Worm (Caenorhabditis elegans): ENCODE measurements around the gene C31G12.3.

- TF ChIP-seq ztf-23 (GFP tag; IDR thresholded peaks at IDR 0.05) (no peak), ref-1 (GFP tag; conservative IDR thresholded peaks at IDR 0.05) (no peak), flt-1 (GFP tag; IDR thresholded peaks at IDR 0.05) (no peak), tab-1 (GFP tag; IDR thresholded peaks at IDR 0.05) (no peak), med-1 (GFP tag; optimal IDR thresholded peaks at IDR 0.05; ENCODE audit: insufficient read depth) (no peak)
These were observed 41.6 kb upstream of the C31G12.3 start, which contains the start of gene Y37H2A.14 for ce11 chrV:18143445-18143844.
